Fruit fly (Drosophila melanogaster) S2 (cell line): ENCODE data around the gene CG34296.

Source experiments
- CG8478 ChIP-seq: fragments of >200 bp; optimal IDR thresholded peaks from 2 replicates; lab custom pipeline; 2018
- CTCF ChIP-seq, 2 experiments: fragments of >200 bp; optimal IDR thresholded peaks; 2 replicates each; lab custom pipeline; 2018

The CG34296 gene

DNA sequence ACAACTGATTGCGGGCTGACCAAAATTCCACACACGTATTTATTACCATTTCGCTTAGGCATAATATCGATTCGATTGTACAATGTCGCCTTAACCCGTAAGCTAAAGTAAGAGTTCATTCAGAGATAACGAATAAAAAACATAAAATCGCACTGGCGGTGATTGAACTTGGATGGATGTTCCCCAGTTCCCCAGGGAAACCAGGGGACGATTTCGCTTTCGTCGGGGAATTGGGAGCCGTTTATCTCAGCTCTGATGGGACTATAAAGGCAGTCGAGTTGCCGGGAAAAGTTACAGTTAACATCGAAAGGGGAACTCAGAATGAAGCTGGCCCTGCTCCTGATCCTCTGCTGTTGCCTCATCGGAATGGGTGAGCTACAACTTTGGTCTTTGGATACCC is at the start of gene CG34296:
Gene CG34296, plus strand, starts transcription at position 301 of the 400 bp plus-strand sequence.
- TF ChIP-seq CG8478 (lab: Kevin White, UChicago) (no peak), CTCF (optimal IDR thresholded peaks at IDR 0.05; lab: Kevin White, UChicago) (no peak)

- TF ChIP-seq CG8478 (lab: Kevin White, UChicago): no peak
- TF ChIP-seq CTCF (optimal IDR thresholded peaks at IDR 0.05; lab: Kevin White, UChicago): no peak
Measured at dm6 chr3R:29675333-29675732, 47.0 kb upstream of the CG34296 start, which contains the start of the genes Bub3 and Cap-D2. Bub3 (minus strand) TSS chr3R:29675421. Cap-D2 (plus strand) TSS chr3R:29675651.

DNA sequence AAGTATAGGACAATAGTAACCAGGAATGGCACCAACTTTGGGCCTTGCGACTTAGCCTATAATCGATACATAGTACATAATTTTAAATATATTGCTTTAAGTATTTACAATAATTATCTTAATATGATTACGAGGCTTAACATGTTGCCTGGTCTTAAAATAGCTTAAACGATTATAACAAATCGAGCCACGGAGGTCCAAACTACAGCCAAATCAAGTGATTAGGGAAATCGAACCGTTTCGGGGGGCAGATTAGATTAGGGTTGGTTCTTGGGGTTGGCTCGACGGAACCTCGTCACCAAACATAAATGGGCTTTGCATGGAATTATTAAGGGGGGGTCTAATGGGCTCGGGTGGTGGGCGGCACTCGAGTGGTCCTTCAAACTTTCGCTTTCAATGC is 41.1 kb upstream of the CG34296 start:
- TF ChIP-seq CG8478 (lab: Kevin White, UChicago) (no peak), CTCF (optimal IDR thresholded peaks at IDR 0.05; lab: Kevin White, UChicago) (no peak)

DNA sequence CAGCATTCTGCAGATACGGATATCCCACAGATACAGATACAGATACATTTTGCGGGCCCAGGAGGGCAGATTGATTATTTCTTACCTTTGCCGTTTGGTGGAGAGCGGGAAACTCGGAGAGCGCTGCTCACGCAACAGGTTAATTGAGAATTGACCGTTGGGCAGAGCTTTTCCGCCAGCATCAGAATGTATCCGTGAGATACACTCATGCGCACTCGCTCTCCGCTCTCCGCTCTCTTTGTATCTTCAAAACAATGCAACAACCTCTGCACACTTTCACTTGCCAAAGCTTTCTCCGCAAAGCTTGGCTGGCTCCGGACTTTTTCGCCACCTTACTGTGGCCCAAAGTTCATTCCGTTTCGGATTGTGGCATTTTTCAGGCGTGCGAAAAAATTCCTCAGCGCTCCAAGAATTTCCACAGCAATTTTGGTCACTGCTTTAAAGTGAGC is 40.2 kb upstream of the CG34296 start, which contains the start of the genes CG7582 and Gycalpha99B:
Gene CG7582, minus strand, starts transcription at position 127 of the 449 bp plus-strand sequence.
Gene Gycalpha99B, plus strand, starts transcription at position 352 of the 449 bp plus-strand sequence.
- TF ChIP-seq CG8478 (lab: Kevin White, UChicago) (no peak), CTCF (optimal IDR thresholded peaks at IDR 0.05; lab: Kevin White, UChicago) (peak in 1 of 2 experiments; percentile 13)

- TF ChIP-seq CG8478 (lab: Kevin White, UChicago) (no peak), CTCF (optimal IDR thresholded peaks at IDR 0.05; lab: Kevin White, UChicago) (no peak)
Measured at dm6 chr3R:29686698-29687097, 35.6 kb upstream of the CG34296 start.

DNA sequence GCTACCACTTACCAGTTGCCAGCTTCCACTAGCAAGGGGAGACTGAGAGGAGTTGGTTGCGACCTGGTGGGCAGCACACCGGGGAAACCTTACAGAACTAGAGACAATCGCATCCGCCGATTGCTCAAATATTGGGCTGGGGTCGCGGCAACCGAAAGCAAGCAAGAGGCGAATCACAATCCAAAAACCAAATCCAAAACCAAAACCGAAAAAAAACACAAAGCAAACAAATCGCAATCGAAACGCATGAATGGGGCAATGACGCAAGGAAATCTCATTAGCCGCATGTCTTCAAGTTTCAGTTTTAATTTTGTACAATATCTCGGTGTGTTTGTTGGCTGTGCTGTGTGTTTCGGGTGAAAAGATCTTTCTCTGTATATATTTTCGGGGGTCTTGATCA is 33.1 kb upstream of the CG34296 start, which contains the start of gene Obp99c:
Gene Obp99c, minus strand, starts transcription at position 101 of the 400 bp plus-strand sequence.
- TF ChIP-seq CTCF (optimal IDR thresholded peaks at IDR 0.05; lab: Kevin White, UChicago): no peak
- TF ChIP-seq CG8478 (lab: Kevin White, UChicago): no peak

DNA sequence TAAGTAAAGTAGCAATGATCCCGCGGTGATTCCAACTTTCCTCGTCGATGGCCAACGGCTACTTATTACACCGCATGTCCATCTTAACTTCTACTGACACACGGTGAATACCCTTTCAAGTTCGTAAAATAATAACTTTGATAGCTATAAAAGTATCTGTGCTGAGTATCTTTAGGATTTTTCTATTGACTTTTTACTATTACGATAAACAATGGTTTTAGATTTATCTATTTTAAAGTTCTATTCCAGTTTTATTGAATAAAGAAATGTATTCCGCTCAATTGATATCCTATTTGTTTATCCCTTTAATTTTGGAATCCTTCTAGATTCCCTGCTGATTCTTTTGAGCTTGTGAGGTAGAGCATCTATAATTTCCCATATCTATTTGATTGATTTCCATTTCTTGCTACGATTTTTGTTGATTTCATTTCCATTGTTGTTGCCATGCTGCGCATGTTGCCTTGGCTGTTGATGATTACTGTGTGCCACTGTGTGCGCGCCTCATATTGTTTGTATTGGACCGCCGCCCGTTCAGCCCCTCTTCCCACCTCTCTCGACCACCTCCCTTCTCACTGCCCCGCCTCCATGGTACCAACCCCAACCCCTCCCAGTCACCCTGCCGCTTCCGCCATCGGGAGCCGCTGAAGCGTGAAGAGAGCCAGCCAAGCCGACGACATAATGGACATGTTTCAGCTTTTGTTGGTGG is 32.4 kb upstream of the CG34296 start:
- no peak for TF ChIP-seq CG8478 (lab: Kevin White, UChicago)
- TF ChIP-seq CTCF (optimal IDR thresholded peaks at IDR 0.05; lab: Kevin White, UChicago): no peak

- TF ChIP-seq CTCF (optimal IDR thresholded peaks at IDR 0.05; lab: Kevin White, UChicago) (no peak), CG8478 (lab: Kevin White, UChicago) (no peak)
Measured at dm6 chr3R:29690539-29690852, 31.8 kb upstream of the CG34296 start.

dm6 chr3R:29690960-29691527 is 31.3 kb upstream of the CG34296 start:
- no peak for TF ChIP-seq CTCF (optimal IDR thresholded peaks at IDR 0.05; lab: Kevin White, UChicago)
- TF ChIP-seq CG8478 (lab: Kevin White, UChicago): no peak

dm6 chr3R:29692009-29692641 is 30.2 kb upstream of the CG34296 start, which contains the start of gene dmrt99B:
dmrt99B (plus strand) TSS chr3R:29692591.
- TF ChIP-seq CG8478 (lab: Kevin White, UChicago) (no peak), CTCF (optimal IDR thresholded peaks at IDR 0.05; lab: Kevin White, UChicago) (no peak)

DNA sequence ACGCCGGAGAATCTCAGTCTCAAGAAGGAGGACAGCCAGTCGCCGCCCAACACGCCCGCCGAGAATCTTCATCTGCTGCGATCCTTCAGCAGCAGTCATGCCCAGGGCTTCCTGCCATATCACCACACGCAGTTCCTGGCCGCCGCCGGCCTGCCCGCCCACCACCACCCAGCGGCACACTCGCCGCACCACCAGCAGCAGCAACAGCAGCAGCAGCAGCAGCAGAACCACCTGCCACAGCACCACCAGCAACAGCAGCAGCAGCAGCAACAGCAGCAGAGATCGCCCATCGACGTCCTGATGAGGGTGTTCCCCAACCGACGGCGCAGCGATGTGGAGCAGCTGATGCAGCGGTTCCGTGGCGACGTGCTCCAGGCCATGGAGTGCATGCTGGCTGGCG is 26.6 kb upstream of the CG34296 start:
- TF ChIP-seq CTCF (optimal IDR thresholded peaks at IDR 0.05; lab: Kevin White, UChicago) (no peak), CG8478 (lab: Kevin White, UChicago) (no peak)

DNA sequence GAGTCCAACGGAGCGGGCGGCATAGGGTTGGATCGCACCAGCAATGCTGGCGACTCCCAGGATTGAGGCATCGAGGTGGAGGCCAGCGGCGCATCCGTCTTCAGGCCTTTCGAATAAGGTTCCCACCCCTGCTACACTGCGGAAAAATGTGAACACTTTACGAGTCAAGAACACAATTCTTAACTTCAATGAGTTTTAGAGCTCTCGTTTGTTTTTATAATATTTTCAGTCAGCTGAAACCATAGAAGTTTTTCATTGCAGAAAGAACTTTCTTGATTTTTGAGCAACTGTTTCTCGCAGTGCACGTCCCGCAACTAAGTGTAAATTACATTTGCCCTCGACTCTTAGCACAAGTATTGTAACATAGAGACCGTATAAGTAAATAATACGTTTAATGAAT is 26.0 kb upstream of the CG34296 start:
- TF ChIP-seq CG8478 (lab: Kevin White, UChicago) (no peak), CTCF (optimal IDR thresholded peaks at IDR 0.05; lab: Kevin White, UChicago) (no peak)

DNA sequence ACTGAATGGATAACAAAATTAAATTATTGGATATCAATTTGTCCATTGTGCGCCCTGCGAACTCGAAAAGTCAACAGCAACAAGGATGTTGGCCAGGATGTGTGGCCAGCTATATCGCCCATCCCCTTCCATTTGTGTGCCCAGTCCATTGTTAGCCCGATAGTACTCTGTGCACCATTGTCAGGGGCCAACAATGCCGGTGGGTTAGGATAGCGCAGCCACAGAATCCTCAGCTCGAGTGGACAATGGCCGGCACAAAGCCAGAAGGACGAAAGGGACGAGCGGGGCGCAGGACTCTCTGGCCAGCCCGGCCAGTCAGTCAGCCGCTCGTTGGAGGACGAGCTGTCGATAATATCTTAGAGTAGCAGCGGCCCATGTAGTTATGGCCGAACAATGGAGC is 24.5 kb upstream of the CG34296 start:
- TF ChIP-seq CTCF (optimal IDR thresholded peaks at IDR 0.05; lab: Kevin White, UChicago): no peak
- no peak for TF ChIP-seq CG8478 (lab: Kevin White, UChicago)

DNA sequence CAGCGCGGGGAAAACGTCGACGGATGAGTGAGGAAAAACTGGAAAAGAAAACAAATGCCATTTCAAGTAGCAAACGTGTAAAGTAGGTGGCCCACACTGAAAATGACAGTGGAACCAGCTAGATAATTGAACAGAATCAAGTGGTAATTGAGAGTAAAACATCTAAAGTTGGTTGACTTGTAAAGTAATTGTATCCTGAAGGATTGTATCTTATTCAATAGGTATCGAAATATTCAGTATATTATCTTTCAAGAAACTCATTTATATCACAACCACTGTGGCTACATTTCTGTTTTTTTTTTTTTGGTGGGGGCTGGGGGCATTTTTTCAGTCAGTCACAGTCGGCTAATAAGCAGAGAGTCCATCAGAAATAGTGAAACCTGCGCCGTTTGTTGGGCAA is 23.1 kb upstream of the CG34296 start:
- TF ChIP-seq CTCF (optimal IDR thresholded peaks at IDR 0.05; lab: Kevin White, UChicago): no peak
- TF ChIP-seq CG8478 (lab: Kevin White, UChicago): no peak

DNA sequence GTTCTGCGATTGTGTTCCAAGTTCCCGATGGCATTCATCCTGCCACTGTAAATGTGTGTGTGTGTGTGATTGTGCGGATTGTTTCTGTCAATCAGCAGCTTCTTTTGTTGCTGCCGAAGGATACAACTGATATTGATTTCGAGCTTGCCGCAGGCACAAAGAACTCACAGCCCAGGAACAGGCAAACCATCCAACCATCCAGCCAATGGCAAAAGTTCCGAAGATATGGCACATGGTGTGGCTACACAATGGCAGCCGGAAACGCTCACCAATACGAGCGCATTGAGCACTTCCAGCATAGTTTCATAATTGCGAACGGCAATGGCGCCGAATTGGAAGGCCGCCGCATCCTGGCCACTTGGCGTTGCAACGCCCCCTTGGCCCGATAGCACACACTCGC is 20.6 kb upstream of the CG34296 start:
- TF ChIP-seq CG8478 (lab: Kevin White, UChicago) (no peak), CTCF (optimal IDR thresholded peaks at IDR 0.05; lab: Kevin White, UChicago) (no peak)
